Worm (Caenorhabditis elegans): ENCODE measurements around the gene nspa-2.

nspa-2 gene

DNA sequence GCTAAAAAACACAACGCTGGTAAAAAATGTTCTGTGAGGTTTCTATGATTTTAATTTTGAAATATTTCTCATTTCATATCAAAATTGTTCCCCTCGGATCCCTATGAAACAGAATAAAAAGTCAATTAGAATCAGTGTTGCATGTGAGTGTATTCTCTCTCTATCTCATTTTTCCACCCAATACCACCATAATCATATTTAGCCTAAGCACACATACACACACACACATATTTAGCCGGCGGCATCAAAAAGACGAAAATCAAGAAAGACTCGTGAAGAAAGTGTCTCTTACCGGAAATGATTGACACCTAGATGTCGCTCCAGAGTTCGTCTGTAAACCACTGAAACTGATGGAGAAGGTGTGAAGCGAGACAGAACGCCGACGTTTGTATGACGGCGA is 36.6 kb upstream of the nspa-2 start:
- TF ChIP-seq ceh-8 (GFP tag; optimal IDR thresholded peaks at IDR 0.05) = no peak
- no peak for TF ChIP-seq dsc-1 (tag; optimal IDR thresholded peaks at IDR 0.05)
- no peak for TF ChIP-seq vab-15 (tag; optimal IDR thresholded peaks at IDR 0.05)
- TF ChIP-seq dpl-1 (GFP tag; optimal IDR thresholded peaks at IDR 0.05) = no peak
- TF ChIP-seq unc-86 (tag; optimal IDR thresholded peaks at IDR 0.05) = no peak
- TF ChIP-seq lin-14 (GFP tag; optimal IDR thresholded peaks at IDR 0.05) = peak; percentile 30
- TF ChIP-seq C34B4.2 (tag; optimal IDR thresholded peaks at IDR 0.05) = no peak
- no peak for TF ChIP-seq xbp-1 (tag; optimal IDR thresholded peaks at IDR 0.05)

DNA sequence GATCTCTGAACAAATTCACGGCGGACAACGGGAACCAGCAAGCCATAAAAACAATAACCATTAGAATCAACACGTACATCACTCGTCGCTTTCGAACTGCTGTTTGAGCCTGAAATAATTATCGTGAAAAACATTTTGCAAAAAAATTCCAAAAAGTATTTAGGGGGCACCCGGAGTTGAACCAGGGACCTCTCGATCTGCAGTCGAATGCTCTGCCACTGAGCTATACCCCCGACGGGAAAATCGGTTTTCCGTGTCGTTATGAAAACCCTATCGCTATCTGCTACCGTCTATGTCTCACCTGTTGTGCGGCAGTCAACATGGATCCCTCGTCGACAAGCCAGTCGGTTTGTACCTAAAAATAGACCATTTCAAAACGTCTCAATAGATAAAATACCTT is 35.3 kb upstream of the nspa-2 start:
- TF ChIP-seq lin-35 (GFP tag; optimal IDR thresholded peaks at IDR 0.05) (peak in 1 of 2 experiments; percentile 51), snu-23 (GFP tag; optimal IDR thresholded peaks at IDR 0.05) (peak; percentile 55), hlh-4 (tag; optimal IDR thresholded peaks at IDR 0.05) (no peak), nhr-12 (tag; optimal IDR thresholded peaks at IDR 0.05) (no peak), snpc-4 (tag; optimal IDR thresholded peaks at IDR 0.05) (peak; percentile 11), lin-14 (GFP tag; optimal IDR thresholded peaks at IDR 0.05) (no peak), C16A3.4 (tag; optimal IDR thresholded peaks at IDR 0.05) (peak; percentile 50), egl-13 (tag; optimal IDR thresholded peaks at IDR 0.05) (no peak), nhr-20 (tag; optimal IDR thresholded peaks at IDR 0.05) (peak; percentile 41), lin-15B (tag; optimal IDR thresholded peaks at IDR 0.05) (no peak), ztf-4 (tag; optimal IDR thresholded peaks at IDR 0.05) (no peak), nhr-90 (tag; optimal IDR thresholded peaks at IDR 0.05; ENCODE audit: poor library complexity) (peak; percentile 55), pqm-1 (tag; optimal IDR thresholded peaks at IDR 0.05) (no peak), grh-1 (GFP tag; IDR thresholded peaks at IDR 0.05) (no peak), nhr-47 (tag; optimal IDR thresholded peaks at IDR 0.05) (no peak), mef-2 (tag; optimal IDR thresholded peaks at IDR 0.05) (no peak), xbp-1 (tag; optimal IDR thresholded peaks at IDR 0.05) (no peak), nhr-76 (tag; optimal IDR thresholded peaks at IDR 0.05) (no peak), ceh-63 (GFP tag; optimal IDR thresholded peaks at IDR 0.05) (no peak), ces-1 (GFP tag; optimal IDR thresholded peaks at IDR 0.05) (no peak), fkh-10 (GFP tag; optimal IDR thresholded peaks at IDR 0.05) (no peak), dpl-1 (GFP tag; optimal IDR thresholded peaks at IDR 0.05) (peak in 1 of 3 experiments; percentile 4), sup-37 (GFP tag; optimal IDR thresholded peaks at IDR 0.05) (no peak), hpl-2 (GFP tag; optimal IDR thresholded peaks at IDR 0.05) (no peak), C34B4.2 (tag; optimal IDR thresholded peaks at IDR 0.05) (no peak), mdl-1 (tag; optimal IDR thresholded peaks at IDR 0.05) (no peak), swsn-7 (tag; optimal IDR thresholded peaks at IDR 0.05) (peak; percentile 6), isw-1 (GFP tag; IDR thresholded peaks at IDR 0.05) (no peak), zip-4 (GFP tag; optimal IDR thresholded peaks at IDR 0.05) (peak; percentile 1), mab-9 (GFP tag; IDR thresholded peaks at IDR 0.05) (no peak), rnt-1 (tag; optimal IDR thresholded peaks at IDR 0.05) (peak; percentile 63), efl-1 (optimal IDR thresholded peaks at IDR 0.05) (peak; percentile 0 to 13), efl-1 (GFP tag; optimal IDR thresholded peaks at IDR 0.05 in 1 of 2) (peak in 1 of 2 experiments; percentile 51), pag-3 (tag; optimal IDR thresholded peaks at IDR 0.05; ENCODE audit: borderline replicate concordance, insufficient read depth) (no peak), tbx-2 (tag; optimal IDR thresholded peaks at IDR 0.05) (no peak), ceh-8 (GFP tag; optimal IDR thresholded peaks at IDR 0.05) (no peak), unc-86 (tag; optimal IDR thresholded peaks at IDR 0.05) (no peak), Y116A8C.19 (tag; optimal IDR thresholded peaks at IDR 0.05; ENCODE audit: borderline replicate concordance) (no peak), alr-1 (tag; optimal IDR thresholded peaks at IDR 0.05; ENCODE audit: borderline replicate concordance) (no peak), vab-15 (tag; optimal IDR thresholded peaks at IDR 0.05) (no peak), nhr-19 (GFP tag; conservative IDR thresholded peaks at IDR 0.05) (peak; percentile 47), pax-3 (tag; optimal IDR thresholded peaks at IDR 0.05) (peak; percentile 42), fos-1 (tag; optimal IDR thresholded peaks at IDR 0.05) (no peak), egl-27 (tag; optimal IDR thresholded peaks at IDR 0.05) (no peak), ama-1 (optimal IDR thresholded peaks at IDR 0.05) (no peak), unc-130 (tag; optimal IDR thresholded peaks at IDR 0.05) (peak; percentile 47), lir-3 (tag; optimal IDR thresholded peaks at IDR 0.05; ENCODE audit: poor library complexity) (no peak), mep-1 (tag; optimal IDR thresholded peaks at IDR 0.05) (no peak), jun-1 (tag; optimal IDR thresholded peaks at IDR 0.05) (no peak)

Data from whole organism, L1 larva.